Worm (Caenorhabditis elegans): ENCODE results near the gene kat-1.

DNA sequence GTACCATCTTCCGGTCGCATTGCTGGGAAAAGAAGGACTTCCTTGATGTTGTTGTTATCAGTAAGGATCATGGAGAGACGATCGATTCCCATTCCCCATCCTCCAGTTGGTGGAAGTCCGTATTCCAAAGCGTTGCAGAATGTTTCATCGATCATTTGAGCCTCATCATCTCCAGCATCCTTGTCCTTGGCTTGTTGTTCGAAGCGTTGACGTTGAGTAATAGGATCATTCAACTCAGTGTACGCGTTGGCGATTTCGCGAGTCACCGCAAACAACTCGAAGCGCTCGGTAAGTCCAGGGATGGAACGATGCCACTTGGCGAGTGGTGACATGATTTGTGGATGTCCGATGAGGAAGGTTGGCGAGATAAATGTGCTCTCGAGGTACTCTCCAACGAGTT, 3.2 kb upstream of the kat-1 start:
- no peak for TF ChIP-seq ZK546.5 (tag; optimal IDR thresholded peaks at IDR 0.05)
- TF ChIP-seq unc-62 (GFP tag; optimal IDR thresholded peaks at IDR 0.05), result no peak
- TF ChIP-seq unc-39 (tag; optimal IDR thresholded peaks at IDR 0.05), result no peak
- TF ChIP-seq ama-1 (optimal IDR thresholded peaks at IDR 0.05), result no peak
- no peak for TF ChIP-seq pqm-1 (tag; optimal IDR thresholded peaks at IDR 0.05)
- TF ChIP-seq egl-27 (tag; optimal IDR thresholded peaks at IDR 0.05), result no peak

Measured in whole organism, L3 larva.